Worm (Caenorhabditis elegans) whole organism, mixed stage, embryonic: Measurements from ENCODE around the gene malt-1.
A peak's percentile ranks its signal among the peaks of the same experiment; 100 is the strongest.

ENCODE experiments used
- M03D4.4 ChIP-seq: sonication (generic microtip); optimal IDR thresholded peaks from 2 replicates; lab custom pipeline; 2017; ENCODE audit warnings: mild to moderate bottlenecking, missing genetic modification characterization, missing compliant biosample characterization
- bed-3 ChIP-seq: fragments of 200-800 bp; sonication (Bioruptor generic); optimal IDR thresholded peaks from 3 replicates; lab custom pipeline; 2018; ENCODE audit warnings: mild to moderate bottlenecking, missing genetic modification characterization, moderate library complexity, missing compliant biosample characterization
- blmp-1 ChIP-seq: fragments of 150-350 bp; optimal IDR thresholded peaks from 2 replicates; lab custom pipeline; 2014; ENCODE audit warnings: missing biosample characterization, missing genetic modification characterization
- ceh-39 ChIP-seq: fragments of 150-350 bp; optimal IDR thresholded peaks from 2 replicates; lab custom pipeline; 2014; ENCODE audit warnings: missing biosample characterization, missing genetic modification characterization
- ceh-43 ChIP-seq: fragments of 200-800 bp; sonication (Bioruptor generic); optimal IDR thresholded peaks from 2 replicates; lab custom pipeline; 2018; ENCODE audit warnings: mild to moderate bottlenecking, missing genetic modification characterization, moderate library complexity, missing compliant biosample characterization
- ceh-83 ChIP-seq: fragments of 200-800 bp; sonication (Bioruptor generic); optimal IDR thresholded peaks from 2 replicates; lab custom pipeline; 2018; ENCODE audit warnings: mild to moderate bottlenecking, missing genetic modification characterization, missing compliant biosample characterization
- ces-1 ChIP-seq: fragments of 150-350 bp; optimal IDR thresholded peaks from 2 replicates; lab custom pipeline; 2014; ENCODE audit warnings: missing biosample characterization, missing genetic modification reagents, missing genetic modification characterization
- cnd-1 ChIP-seq: fragments of 200-800 bp; sonication (Bioruptor generic); optimal IDR thresholded peaks from 2 replicates; lab custom pipeline; 2018; ENCODE audit warnings: mild to moderate bottlenecking, missing genetic modification characterization, missing compliant biosample characterization
- drap-1 ChIP-seq: fragments of 200-800 bp; sonication (Bioruptor generic); optimal IDR thresholded peaks from 3 replicates; lab custom pipeline; 2018; ENCODE audit warnings: mild to moderate bottlenecking, missing genetic modification characterization, missing compliant biosample characterization
- elt-1 ChIP-seq: sonication (generic microtip); optimal IDR thresholded peaks from 2 replicates; lab custom pipeline; 2017; ENCODE audit warnings: missing genetic modification characterization, mild to moderate bottlenecking, missing compliant biosample characterization, antibody characterized with exemption, moderate library complexity, borderline replicate concordance; ENCODE audit not compliant: insufficient read depth
- elt-3 ChIP-seq: fragments of 150-350 bp; optimal IDR thresholded peaks from 2 replicates; lab custom pipeline; 2014; ENCODE audit warnings: missing biosample characterization, missing genetic modification characterization
- flh-1 ChIP-seq: fragments of 200-800 bp; sonication (Bioruptor generic); optimal IDR thresholded peaks from 2 replicates; lab custom pipeline; 2018; ENCODE audit warnings: mild to moderate bottlenecking, missing genetic modification characterization, moderate library complexity, missing compliant biosample characterization
- ham-2 ChIP-seq: fragments of 200-800 bp; sonication (Bioruptor generic); optimal IDR thresholded peaks from 2 replicates; lab custom pipeline; 2018; ENCODE audit warnings: mild to moderate bottlenecking, missing genetic modification characterization, missing compliant biosample characterization
- hlh-1 ChIP-seq: fragments of 150-350 bp; optimal IDR thresholded peaks from 2 replicates; lab custom pipeline; 2014; ENCODE audit warnings: missing biosample characterization, missing genetic modification reagents, missing genetic modification characterization
- lin-13 ChIP-seq: fragments of 150-350 bp; optimal IDR thresholded peaks from 2 replicates; lab custom pipeline; 2014; ENCODE audit warnings: missing biosample characterization, missing genetic modification characterization
- lin-32 ChIP-seq: fragments of 200-800 bp; sonication (Bioruptor generic); optimal IDR thresholded peaks from 2 replicates; lab custom pipeline; 2018; ENCODE audit warnings: mild to moderate bottlenecking, missing genetic modification characterization, missing compliant biosample characterization
- lsy-2 ChIP-seq: fragments of 150-350 bp; optimal IDR thresholded peaks from 2 replicates; lab custom pipeline; 2014; ENCODE audit warnings: missing biosample characterization, missing genetic modification characterization
- mab-5 ChIP-seq: fragments of 150-350 bp; optimal IDR thresholded peaks from 2 replicates; lab custom pipeline; 2014; ENCODE audit warnings: missing biosample characterization, missing genetic modification characterization
- mep-1 ChIP-seq: fragments of 150-350 bp; optimal IDR thresholded peaks from 2 replicates; lab custom pipeline; 2017; ENCODE audit warnings: missing biosample characterization, missing genetic modification reagents, missing genetic modification characterization, inconsistent platforms
- mls-2 ChIP-seq: sonication (generic microtip); optimal IDR thresholded peaks from 2 replicates; lab custom pipeline; 2016; ENCODE audit warnings: mild to moderate bottlenecking, missing genetic modification characterization, moderate library complexity, missing compliant biosample characterization
- nhr-12 ChIP-seq: fragments of 150-350 bp; optimal IDR thresholded peaks from 2 replicates; lab custom pipeline; 2014; ENCODE audit warnings: missing biosample characterization, missing genetic modification characterization
- nhr-2 ChIP-seq: fragments of 150-350 bp; optimal IDR thresholded peaks from 2 replicates; lab custom pipeline; 2014; ENCODE audit warnings: missing biosample characterization, missing genetic modification characterization
- nhr-237 ChIP-seq: fragments of 150-350 bp; optimal IDR thresholded peaks from 2 replicates; lab custom pipeline; 2014; ENCODE audit warnings: missing biosample characterization, missing genetic modification characterization
- nhr-28 ChIP-seq: fragments of 150-350 bp; optimal IDR thresholded peaks from 2 replicates; lab custom pipeline; 2014; ENCODE audit warnings: missing biosample characterization, missing genetic modification characterization
- nhr-76 ChIP-seq: sonication (generic microtip); optimal IDR thresholded peaks from 2 replicates; lab custom pipeline; 2017; ENCODE audit warnings: missing biosample characterization, missing genetic modification characterization
- pha-4 ChIP-seq: fragments of 150-350 bp; optimal IDR thresholded peaks from 2 replicates; lab custom pipeline; 2018; ENCODE audit warnings: missing biosample characterization, missing genetic modification reagents, missing genetic modification characterization
- sem-2 ChIP-seq: fragments of 200-800 bp; sonication (Bioruptor generic); optimal IDR thresholded peaks from 2 replicates; lab custom pipeline; 2018; ENCODE audit warnings: mild to moderate bottlenecking, missing genetic modification characterization, missing compliant biosample characterization
- snpc-4 ChIP-seq: fragments of 150-350 bp; optimal IDR thresholded peaks from 2 replicates; lab custom pipeline; 2014; ENCODE audit warnings: missing biosample characterization, missing genetic modification characterization
- sptf-1 ChIP-seq: sonication (generic microtip); optimal IDR thresholded peaks from 2 replicates; lab custom pipeline; 2017; ENCODE audit warnings: mild to moderate bottlenecking, missing genetic modification characterization, moderate library complexity, missing compliant biosample characterization
- tbx-8 ChIP-seq: fragments of 200-800 bp; sonication (Bioruptor generic); optimal IDR thresholded peaks from 2 replicates; lab custom pipeline; 2018; ENCODE audit warnings: mild to moderate bottlenecking, missing genetic modification characterization, moderate library complexity, missing compliant biosample characterization
- unc-120 ChIP-seq: sonication (generic microtip); optimal IDR thresholded peaks from 2 replicates; lab custom pipeline; 2017; ENCODE audit warnings: missing genetic modification characterization, missing compliant biosample characterization; ENCODE audit not compliant: poor library complexity, severe bottlenecking
- unc-39 ChIP-seq: fragments of 150-350 bp; optimal IDR thresholded peaks from 2 replicates; lab custom pipeline; 2014; ENCODE audit warnings: missing biosample characterization, missing genetic modification characterization
- unc-62 ChIP-seq: fragments of 150-350 bp; optimal IDR thresholded peaks from 2 replicates; lab custom pipeline; 2014; ENCODE audit warnings: missing biosample characterization, missing genetic modification reagents, missing genetic modification characterization
- zip-8 ChIP-seq: fragments of 150-350 bp; optimal IDR thresholded peaks from 2 replicates; lab custom pipeline; 2014; ENCODE audit warnings: missing biosample characterization, missing genetic modification characterization
- ztf-11 ChIP-seq: fragments of 150-350 bp; optimal IDR thresholded peaks from 2 replicates; lab custom pipeline; 2014; ENCODE audit warnings: missing biosample characterization, missing genetic modification characterization

malt-1 gene

ce11 chrII:6951250-6951806 is at the start of gene malt-1, which contains the start of gene ceh-38:
Gene malt-1 (minus strand): TSS chrII:6951300.
Gene ceh-38 (plus strand): TSS chrII:6951526.
- TF ChIP-seq ceh-39 (tag; lab: Kevin White, UChicago) = peak; percentile 95
- TF ChIP-seq blmp-1 = no peak
- TF ChIP-seq snpc-4 (tag; lab: Kevin White, UChicago) = no peak
- TF ChIP-seq lin-32 (GFP tag; lab: Kevin White, UChicago) = no peak
- TF ChIP-seq lsy-2 (tag; lab: Kevin White, UChicago) = peak; percentile 90
- peak; percentile 87 for TF ChIP-seq mab-5 (tag; lab: Kevin White, UChicago)
- TF ChIP-seq tbx-8 (GFP tag; lab: Kevin White, UChicago) = no peak
- no peak for TF ChIP-seq unc-39 (tag; lab: Kevin White, UChicago)
- TF ChIP-seq unc-62 = peak; percentile 90
- TF ChIP-seq elt-3 (tag; lab: Kevin White, UChicago) = no peak
- peak; percentile 34 for TF ChIP-seq ceh-83
- TF ChIP-seq lin-13 (tag; lab: Kevin White, UChicago) = peak; percentile 37
- peak; percentile 94 for TF ChIP-seq pha-4 (tag; lab: Kevin White, UChicago)
- TF ChIP-seq hlh-1 (tag; lab: Kevin White, UChicago) = peak; percentile 77
- peak; percentile 31 for TF ChIP-seq ztf-11 (tag; lab: Kevin White, UChicago)
- TF ChIP-seq nhr-28 (tag; lab: Kevin White, UChicago) = peak; percentile 26
- no peak for TF ChIP-seq nhr-76
- TF ChIP-seq flh-1 = no peak
- TF ChIP-seq ceh-43 (GFP tag; lab: Kevin White, UChicago) = no peak
- TF ChIP-seq unc-120 = peak; percentile 86
- TF ChIP-seq nhr-2 = peak; percentile 44
- no peak for TF ChIP-seq elt-1 (tag; lab: Kevin White, UChicago)
- TF ChIP-seq mep-1 (tag; lab: Kevin White, UChicago) = peak; percentile 91
- TF ChIP-seq mls-2 (tag; lab: Kevin White, UChicago) = peak; percentile 61
- peak; percentile 59 for TF ChIP-seq cnd-1 (tag; lab: Kevin White, UChicago)
- TF ChIP-seq M03D4.4 (tag; lab: Kevin White, UChicago) = peak; percentile 4
- TF ChIP-seq zip-8 (tag; lab: Kevin White, UChicago) = no peak
- TF ChIP-seq sptf-1 (tag; lab: Kevin White, UChicago) = peak; percentile 66
- no peak for TF ChIP-seq ham-2 (GFP tag; lab: Kevin White, UChicago)
- TF ChIP-seq ces-1 (GFP tag; lab: Kevin White, UChicago) = peak; percentile 92
- TF ChIP-seq sem-2 (GFP tag; lab: Kevin White, UChicago) = peak; percentile 6
- TF ChIP-seq drap-1 (GFP tag; lab: Kevin White, UChicago) = peak; percentile 66
- no peak for TF ChIP-seq bed-3 (GFP tag; lab: Kevin White, UChicago)
- TF ChIP-seq nhr-237 = peak; percentile 93
- TF ChIP-seq nhr-12 (tag; lab: Kevin White, UChicago) = peak; percentile 21
- TF ChIP-seq, all 35 proteins: peak for 22

ce11 chrII:6995583-6995982 is 44.5 kb upstream of the malt-1 start:
- TF ChIP-seq nhr-237 (no peak), ceh-43 (GFP tag; lab: Kevin White, UChicago) (no peak), drap-1 (GFP tag; lab: Kevin White, UChicago) (no peak), ces-1 (GFP tag; lab: Kevin White, UChicago) (peak; percentile 58), lsy-2 (tag; lab: Kevin White, UChicago) (no peak), bed-3 (GFP tag; lab: Kevin White, UChicago) (no peak), ceh-83 (no peak), sem-2 (GFP tag; lab: Kevin White, UChicago) (no peak), ham-2 (GFP tag; lab: Kevin White, UChicago) (no peak)

- no peak for TF ChIP-seq unc-120
- no peak for TF ChIP-seq tbx-8 (GFP tag; lab: Kevin White, UChicago)
- peak; percentile 72 for TF ChIP-seq ces-1 (GFP tag; lab: Kevin White, UChicago)
- TF ChIP-seq zip-8 (tag; lab: Kevin White, UChicago) = no peak
These were observed 43.6 kb upstream of the malt-1 start, which contains the start of gene unc-104 for ce11 chrII:6994677-6995076. Gene unc-104 (plus strand): TSS chrII:6994987.
